Worm (Caenorhabditis elegans): ENCODE measurements around the gene F57C12.6.

The F57C12.6 gene

DNA sequence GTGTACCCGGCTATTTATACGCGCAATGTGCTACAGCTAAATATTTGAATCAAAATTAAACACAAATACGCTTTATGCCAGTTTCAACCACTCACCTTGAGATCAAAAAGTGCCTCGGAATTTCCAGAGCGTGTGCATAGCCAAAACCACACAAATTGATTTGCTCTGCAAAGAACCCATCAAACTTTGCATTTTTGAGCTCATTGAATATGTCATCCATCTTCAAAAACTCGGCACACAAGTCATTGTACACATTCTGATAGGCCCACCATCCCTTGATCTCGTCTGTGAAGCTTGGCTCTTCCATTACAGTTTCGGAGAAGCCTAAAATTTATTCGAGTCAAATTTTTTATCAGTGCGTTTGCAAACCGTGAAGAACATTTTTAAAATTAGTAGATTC, 24.4 kb downstream of the F57C12.6 start:
- TF ChIP-seq snu-23 (GFP tag; optimal IDR thresholded peaks at IDR 0.05): no peak
- no peak for TF ChIP-seq pqm-1 (tag; optimal IDR thresholded peaks at IDR 0.05)
- TF ChIP-seq nhr-47 (tag; optimal IDR thresholded peaks at IDR 0.05): no peak
- no peak for TF ChIP-seq jun-1 (tag; optimal IDR thresholded peaks at IDR 0.05)
- no peak for TF ChIP-seq unc-86 (tag; optimal IDR thresholded peaks at IDR 0.05)
- no peak for TF ChIP-seq lsy-2 (tag; optimal IDR thresholded peaks at IDR 0.05)
- TF ChIP-seq dsc-1 (tag; optimal IDR thresholded peaks at IDR 0.05): no peak
- TF ChIP-seq fkh-10 (GFP tag; optimal IDR thresholded peaks at IDR 0.05): no peak

DNA sequence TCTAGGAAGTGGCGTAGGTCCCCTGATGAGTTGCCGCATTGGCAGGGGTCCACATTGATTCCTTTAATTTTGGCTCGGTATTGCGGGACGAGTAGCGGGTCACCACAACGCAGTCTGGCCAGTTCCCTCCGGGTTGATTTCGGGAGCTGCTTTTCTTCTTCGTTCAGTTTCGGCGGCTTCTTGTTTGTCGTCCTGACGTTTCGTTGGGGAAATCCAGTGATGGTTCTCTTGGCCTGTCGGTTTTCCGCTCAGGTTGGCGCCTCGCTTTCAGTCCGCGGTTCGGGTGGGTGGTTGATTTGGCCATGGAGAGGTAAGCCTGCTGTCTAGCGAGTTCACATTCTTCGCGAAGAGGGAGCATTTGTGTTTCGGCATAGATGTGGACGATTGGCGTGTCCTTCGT, 25.0 kb downstream of the F57C12.6 start:
- TF ChIP-seq nhr-85 (tag) (peak; percentile 23), nhr-12 (tag; optimal IDR thresholded peaks at IDR 0.05) (no peak)

DNA sequence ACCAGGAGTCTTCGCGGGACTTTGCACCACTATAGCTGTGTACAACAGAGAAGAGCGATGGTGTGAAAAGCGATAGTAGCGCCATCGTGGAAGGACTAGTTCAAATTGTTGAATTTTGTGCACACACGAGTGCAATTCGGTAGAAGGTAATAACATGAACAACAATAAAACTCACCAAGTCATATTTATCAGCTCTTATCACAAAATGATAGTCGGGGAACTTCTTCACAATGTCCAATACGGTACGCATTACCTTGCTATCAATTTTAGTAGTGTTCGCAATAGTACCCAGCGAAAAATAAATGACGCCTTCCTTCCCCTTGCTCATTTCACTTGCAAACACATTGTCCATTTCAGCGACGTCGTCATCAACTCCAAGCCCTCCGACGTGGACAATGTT, 26.1 kb downstream of the F57C12.6 start:
- TF ChIP-seq lin-35 (GFP tag; optimal IDR thresholded peaks at IDR 0.05) (no peak), blmp-1 (tag; optimal IDR thresholded peaks at IDR 0.05) (no peak), nhr-76 (tag; optimal IDR thresholded peaks at IDR 0.05) (no peak)

DNA sequence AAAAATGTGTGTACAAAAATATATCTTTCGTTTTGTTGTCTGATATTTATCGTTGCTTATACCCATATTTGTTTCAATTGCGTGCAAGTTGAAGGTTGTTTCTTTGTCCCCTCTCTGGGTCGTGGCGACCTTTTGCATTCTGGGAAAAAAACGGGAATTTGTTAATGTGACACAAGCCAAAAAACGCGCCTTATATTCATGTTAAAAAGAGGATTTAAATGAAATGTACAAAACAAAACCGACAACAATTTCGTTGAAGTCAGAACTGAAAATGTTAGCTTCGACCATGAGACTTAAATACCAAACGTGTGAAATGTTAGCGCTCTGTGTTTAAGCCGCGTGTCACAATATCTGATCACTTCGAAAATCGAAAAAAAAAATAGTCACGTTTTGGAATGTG, 29.3 kb downstream of the F57C12.6 start:
- no peak for TF ChIP-seq nhr-28 (tag; optimal IDR thresholded peaks at IDR 0.05)
- TF ChIP-seq unc-30 (tag; optimal IDR thresholded peaks at IDR 0.05): no peak

DNA sequence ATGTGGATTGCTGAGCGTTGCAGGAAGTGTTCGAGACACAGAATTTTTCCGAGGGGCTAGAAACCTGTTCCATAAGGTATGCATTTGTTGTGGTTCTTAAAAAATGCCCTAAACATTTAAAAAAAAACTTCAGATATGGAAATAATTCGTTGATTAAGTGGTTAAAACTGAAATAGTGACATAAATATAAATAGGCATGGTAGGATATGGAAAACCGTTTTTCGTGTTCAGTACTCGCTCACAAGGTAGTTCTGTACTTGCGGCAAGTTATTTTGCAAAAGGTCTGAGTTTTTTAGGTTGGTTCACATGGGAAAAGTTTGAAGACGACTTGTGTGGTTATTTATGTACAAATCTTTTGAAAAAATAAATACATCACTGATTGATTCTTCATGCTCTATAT, 32.9 kb downstream of the F57C12.6 start, which contains the start of gene B0310.3:
TSS of gene B0310.3 (minus strand) at position 101 of the 400 bp plus-strand sequence.
- TF ChIP-seq nhr-76 (tag; optimal IDR thresholded peaks at IDR 0.05) (no peak), lin-13 (GFP tag; optimal IDR thresholded peaks at IDR 0.05) (no peak), efl-1 (optimal IDR thresholded peaks at IDR 0.05) (no peak), efl-1 (GFP tag; optimal IDR thresholded peaks at IDR 0.05 in 1 of 2) (no peak), ceh-8 (GFP tag; optimal IDR thresholded peaks at IDR 0.05) (no peak), zip-4 (GFP tag; optimal IDR thresholded peaks at IDR 0.05) (no peak), fos-1 (tag; optimal IDR thresholded peaks at IDR 0.05) (no peak), tbx-2 (tag; optimal IDR thresholded peaks at IDR 0.05) (no peak), nhr-28 (tag; optimal IDR thresholded peaks at IDR 0.05) (no peak), elt-3 (tag; optimal IDR thresholded peaks at IDR 0.05) (no peak), nhr-20 (tag; optimal IDR thresholded peaks at IDR 0.05) (no peak), efl-3 (GFP tag; optimal IDR thresholded peaks at IDR 0.05) (no peak), alr-1 (tag; optimal IDR thresholded peaks at IDR 0.05; ENCODE audit: borderline replicate concordance) (no peak), dsc-1 (tag; optimal IDR thresholded peaks at IDR 0.05) (no peak), snu-23 (GFP tag; optimal IDR thresholded peaks at IDR 0.05) (no peak), ces-1 (GFP tag; optimal IDR thresholded peaks at IDR 0.05) (no peak), nhr-90 (tag; optimal IDR thresholded peaks at IDR 0.05; ENCODE audit: poor library complexity) (no peak), xbp-1 (tag; optimal IDR thresholded peaks at IDR 0.05) (no peak)

DNA sequence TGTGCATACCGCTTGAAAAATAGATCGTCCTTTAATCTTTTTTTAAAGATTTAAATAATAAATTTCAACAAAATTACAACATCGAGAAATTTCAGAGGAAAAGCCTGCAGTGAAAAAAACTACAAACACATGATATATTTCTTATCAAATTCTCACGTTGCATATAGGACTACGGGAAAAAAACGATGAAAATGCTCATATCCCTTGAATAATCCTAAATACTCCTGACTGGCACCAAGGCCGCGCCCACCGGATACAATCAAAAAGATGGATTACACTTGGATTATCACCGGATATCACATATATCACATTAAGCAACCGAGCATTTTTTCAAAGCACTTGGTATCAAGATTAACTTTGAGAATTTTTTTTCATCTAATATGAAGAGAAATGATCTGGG, 39.8 kb downstream of the F57C12.6 start:
- TF ChIP-seq C16A3.4 (tag; optimal IDR thresholded peaks at IDR 0.05) (no peak), fkh-8 (tag; optimal IDR thresholded peaks at IDR 0.05) (peak; percentile 63), dsc-1 (tag; optimal IDR thresholded peaks at IDR 0.05) (peak; percentile 32)

DNA sequence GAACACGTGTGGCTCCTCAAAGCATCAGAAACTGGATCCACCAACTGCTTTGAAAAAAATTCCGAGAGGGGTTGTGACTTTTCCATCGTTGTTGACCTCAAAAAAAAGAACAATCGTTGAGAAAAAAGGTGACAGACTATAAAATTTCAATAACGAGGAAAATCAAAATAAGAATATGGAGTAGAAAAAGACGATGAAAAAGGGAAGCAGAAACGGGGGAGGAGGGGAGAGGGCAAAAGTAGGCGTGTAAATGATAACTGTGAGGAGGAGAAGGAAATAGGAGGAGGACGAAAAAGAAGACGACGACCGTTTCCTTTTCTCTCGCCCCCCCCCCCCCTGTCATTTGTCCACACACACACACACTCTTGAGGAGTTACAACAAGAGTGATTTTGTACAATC, 46.9 kb downstream of the F57C12.6 start, which contains the start of gene B0310.2:
TSS of gene B0310.2 (minus strand) at position 101 of the 400 bp plus-strand sequence.
- no peak for TF ChIP-seq irx-1 (tag; optimal IDR thresholded peaks at IDR 0.05)
- no peak for TF ChIP-seq ces-1 (GFP tag; optimal IDR thresholded peaks at IDR 0.05)
- TF ChIP-seq blmp-1 (tag; optimal IDR thresholded peaks at IDR 0.05): peak; percentile 10
- TF ChIP-seq elt-3 (tag; optimal IDR thresholded peaks at IDR 0.05): peak in 1 of 6 experiments; percentile 28
- TF ChIP-seq nhr-85 (tag): peak; percentile 48
- no peak for TF ChIP-seq tbx-2 (tag; optimal IDR thresholded peaks at IDR 0.05)
